Fruit fly (Drosophila melanogaster): ENCODE data around the gene CG42819.

The CG42819 gene

dm6 chr2L:8421717-8422116 is 32.6 kb upstream of the CG42819 start:
- TF ChIP-seq usp (GFP tag; optimal IDR thresholded peaks at IDR 0.05) (no peak), Dll (optimal IDR thresholded peaks at IDR 0.05) (no peak), CG8478 (optimal IDR thresholded peaks at IDR 0.05) (no peak), psq (optimal IDR thresholded peaks at IDR 0.05) (no peak), pan (optimal IDR thresholded peaks at IDR 0.05) (no peak), EcR (GFP tag; optimal IDR thresholded peaks at IDR 0.05) (no peak)

dm6 chr2L:8420259-8420930 is 31.3 kb upstream of the CG42819 start:
- peak; percentile 58 for TF ChIP-seq pan (optimal IDR thresholded peaks at IDR 0.05)
- no peak for TF ChIP-seq Dll (optimal IDR thresholded peaks at IDR 0.05)

- TF ChIP-seq EcR (GFP tag; optimal IDR thresholded peaks at IDR 0.05), result peak in 1 of 2 experiments; percentile 51
- no peak for TF ChIP-seq usp (GFP tag; optimal IDR thresholded peaks at IDR 0.05)
These were observed 30.3 kb upstream of the CG42819 start for dm6 chr2L:8419382-8419940.

- TF ChIP-seq EcR (GFP tag; optimal IDR thresholded peaks at IDR 0.05) (no peak), pan (optimal IDR thresholded peaks at IDR 0.05) (no peak), CG8478 (optimal IDR thresholded peaks at IDR 0.05) (no peak), Dll (optimal IDR thresholded peaks at IDR 0.05) (no peak), usp (GFP tag; optimal IDR thresholded peaks at IDR 0.05) (no peak), psq (optimal IDR thresholded peaks at IDR 0.05) (no peak)
These were observed 29.2 kb upstream of the CG42819 start for dm6 chr2L:8418113-8418885.

- no peak for TF ChIP-seq usp (GFP tag; optimal IDR thresholded peaks at IDR 0.05)
- TF ChIP-seq Dll (optimal IDR thresholded peaks at IDR 0.05), result no peak
- TF ChIP-seq pan (optimal IDR thresholded peaks at IDR 0.05), result no peak
- TF ChIP-seq EcR (GFP tag; optimal IDR thresholded peaks at IDR 0.05), result no peak
- TF ChIP-seq psq (optimal IDR thresholded peaks at IDR 0.05), result no peak
- TF ChIP-seq CG8478 (optimal IDR thresholded peaks at IDR 0.05), result no peak
These were observed 28.4 kb upstream of the CG42819 start for dm6 chr2L:8417562-8417961.

dm6 chr2L:8416350-8417046 is 27.4 kb upstream of the CG42819 start:
- TF ChIP-seq CG8478 (optimal IDR thresholded peaks at IDR 0.05), result no peak
- no peak for TF ChIP-seq psq (optimal IDR thresholded peaks at IDR 0.05)
- TF ChIP-seq Dll (optimal IDR thresholded peaks at IDR 0.05), result peak; percentile 53
- no peak for TF ChIP-seq usp (GFP tag; optimal IDR thresholded peaks at IDR 0.05)
- no peak for TF ChIP-seq EcR (GFP tag; optimal IDR thresholded peaks at IDR 0.05)

dm6 chr2L:8414887-8415883 is 26.1 kb upstream of the CG42819 start, which contains the start of the genes CG13398 and Akap200:
TSS of gene CG13398 (minus strand) at chr2L:8415256.
TSS of gene Akap200 (plus strand) at chr2L:8415690.
- TF ChIP-seq pan (optimal IDR thresholded peaks at IDR 0.05), result no peak
- TF ChIP-seq usp (GFP tag; optimal IDR thresholded peaks at IDR 0.05), result no peak
- no peak for TF ChIP-seq psq (optimal IDR thresholded peaks at IDR 0.05)
- no peak for TF ChIP-seq EcR (GFP tag; optimal IDR thresholded peaks at IDR 0.05)
- TF ChIP-seq Dll (optimal IDR thresholded peaks at IDR 0.05), result no peak
- TF ChIP-seq CG8478 (optimal IDR thresholded peaks at IDR 0.05), result no peak

dm6 chr2L:8411530-8411929 is 22.4 kb upstream of the CG42819 start, which contains the start of gene Naglu:
TSS of gene Naglu (minus strand) at chr2L:8411868.
- TF ChIP-seq Dll (optimal IDR thresholded peaks at IDR 0.05) (no peak), EcR (GFP tag; optimal IDR thresholded peaks at IDR 0.05) (no peak), psq (optimal IDR thresholded peaks at IDR 0.05) (no peak), pan (optimal IDR thresholded peaks at IDR 0.05) (no peak), usp (GFP tag; optimal IDR thresholded peaks at IDR 0.05) (no peak), CG8478 (optimal IDR thresholded peaks at IDR 0.05) (no peak)

dm6 chr2L:8403286-8404270 is 14.4 kb upstream of the CG42819 start, which contains the start of gene emb:
TSS of gene emb (plus strand) at chr2L:8403573.
- TF ChIP-seq usp (GFP tag; optimal IDR thresholded peaks at IDR 0.05) (no peak), pan (optimal IDR thresholded peaks at IDR 0.05) (no peak), EcR (GFP tag; optimal IDR thresholded peaks at IDR 0.05) (no peak), Dll (optimal IDR thresholded peaks at IDR 0.05) (no peak)

dm6 chr2L:8402928-8403285 is 13.8 kb upstream of the CG42819 start, which contains the start of gene fy:
TSS of gene fy (minus strand) at chr2L:8403280.
- no peak for TF ChIP-seq psq (optimal IDR thresholded peaks at IDR 0.05)
- no peak for TF ChIP-seq EcR (GFP tag; optimal IDR thresholded peaks at IDR 0.05)
- no peak for TF ChIP-seq pan (optimal IDR thresholded peaks at IDR 0.05)
- TF ChIP-seq CG8478 (optimal IDR thresholded peaks at IDR 0.05), result no peak
- no peak for TF ChIP-seq usp (GFP tag; optimal IDR thresholded peaks at IDR 0.05)
- no peak for TF ChIP-seq Dll (optimal IDR thresholded peaks at IDR 0.05)
